Fruit fly (Drosophila melanogaster) whole organism, embryonic: Measurements from ENCODE around the gene melt.

Experiments
- Blimp-1 ChIP-seq: fragments of 200-800 bp; sonication (Bioruptor generic); optimal IDR thresholded peaks from 3 replicates; lab custom pipeline; 2018; ENCODE audit warnings: missing biosample characterization, missing genetic modification characterization, mild to moderate bottlenecking, moderate library complexity, missing genetic modification reagents
- CG11504 ChIP-seq: fragments of 200-800 bp; sonication (Bioruptor generic); optimal IDR thresholded peaks from 3 replicates; lab custom pipeline; 2019; ENCODE audit warnings: missing biosample characterization, mild to moderate bottlenecking, missing genetic modification characterization, moderate library complexity
- CG12391 ChIP-seq: fragments of 200-800 bp; sonication (Bioruptor generic); optimal IDR thresholded peaks from 3 replicates; lab custom pipeline; 2018; ENCODE audit warnings: missing biosample characterization, mild to moderate bottlenecking, missing genetic modification characterization, moderate library complexity
- CG14710 ChIP-seq: fragments of 200-800 bp; sonication (Bioruptor generic); optimal IDR thresholded peaks from 3 replicates; lab custom pipeline; 2019; ENCODE audit warnings: missing biosample characterization, mild to moderate bottlenecking, missing genetic modification characterization, moderate library complexity
- CG15479 ChIP-seq: fragments of 200-800 bp; sonication (Bioruptor generic); optimal IDR thresholded peaks from 3 replicates; lab custom pipeline; 2019; ENCODE audit warnings: missing biosample characterization, mild to moderate bottlenecking, missing genetic modification characterization, moderate library complexity
- CG1603 ChIP-seq: fragments of 200-800 bp; sonication (Bioruptor generic); optimal IDR thresholded peaks from 2 replicates; lab custom pipeline; 2019; ENCODE audit warnings: missing biosample characterization, mild to moderate bottlenecking, missing genetic modification characterization, moderate library complexity
- CG16813 ChIP-seq: fragments of 200-800 bp; sonication (Bioruptor generic); IDR thresholded peaks from 3 replicates; pipeline ENCODE4 v1.3.6; 2022; ENCODE audit warnings: missing biosample characterization, missing genetic modification characterization; ENCODE audit not compliant: partially characterized antibody
- CG17359 ChIP-seq: fragments of 200-800 bp; sonication (Bioruptor generic); optimal IDR thresholded peaks from 3 replicates; lab custom pipeline; 2018; ENCODE audit warnings: missing biosample characterization, mild to moderate bottlenecking, missing genetic modification characterization, moderate library complexity
- CG17612 ChIP-seq: fragments of 200-800 bp; sonication (Bioruptor generic); IDR thresholded peaks from 2 replicates; pipeline ENCODE4 v1.3.6; 2022; ENCODE audit warnings: missing biosample characterization, missing genetic modification characterization
- CG17802 ChIP-seq: fragments of 200-800 bp; sonication (Bioruptor generic); optimal IDR thresholded peaks from 2 replicates; lab custom pipeline; 2018; ENCODE audit warnings: missing biosample characterization, mild to moderate bottlenecking, missing genetic modification characterization, moderate library complexity
- CG17912 ChIP-seq: fragments of 200-800 bp; sonication (Bioruptor generic); optimal IDR thresholded peaks from 2 replicates; lab custom pipeline; 2018; ENCODE audit warnings: missing biosample characterization, mild to moderate bottlenecking, missing genetic modification characterization
- CG18262 ChIP-seq: fragments of 200-800 bp; optimal IDR thresholded peaks from 3 replicates; lab custom pipeline; 2019; ENCODE audit warnings: missing biosample characterization, mild to moderate bottlenecking, missing genetic modification characterization, moderate library complexity
- CG2120 ChIP-seq: fragments of 200-800 bp; sonication (Bioruptor generic); optimal IDR thresholded peaks from 3 replicates; lab custom pipeline; 2016; ENCODE audit warnings: missing biosample characterization, missing genetic modification characterization
- CG2712 ChIP-seq: fragments of 200-800 bp; optimal IDR thresholded peaks from 3 replicates; lab custom pipeline; 2019; ENCODE audit warnings: missing biosample characterization, mild to moderate bottlenecking, missing genetic modification characterization, moderate library complexity
- CG31388 ChIP-seq: fragments of 200-800 bp; sonication (Bioruptor generic); optimal IDR thresholded peaks from 2 replicates; lab custom pipeline; 2016; ENCODE audit warnings: missing biosample characterization, missing genetic modification characterization
- CG3281 ChIP-seq: fragments of 200-800 bp; sonication (Bioruptor generic); optimal IDR thresholded peaks from 3 replicates; lab custom pipeline; 2017; ENCODE audit warnings: missing biosample characterization, mild to moderate bottlenecking, missing genetic modification characterization
- CG4424 ChIP-seq: fragments of 200-800 bp; sonication (Bioruptor generic); optimal IDR thresholded peaks from 3 replicates; lab custom pipeline; 2016; ENCODE audit warnings: missing biosample characterization, missing genetic modification characterization
- CG4707 ChIP-seq: fragments of 200-800 bp; sonication (Bioruptor generic); optimal IDR thresholded peaks from 2 replicates; lab custom pipeline; 2018; ENCODE audit warnings: missing biosample characterization, mild to moderate bottlenecking, missing genetic modification characterization, moderate library complexity
- CG4820 ChIP-seq: fragments of 200-800 bp; sonication (Bioruptor generic); optimal IDR thresholded peaks from 3 replicates; lab custom pipeline; 2016; ENCODE audit warnings: missing biosample characterization, missing genetic modification characterization
- CG4854 ChIP-seq: fragments of 200-800 bp; sonication (Bioruptor generic); optimal IDR thresholded peaks from 2 replicates; lab custom pipeline; 2016; ENCODE audit warnings: missing biosample characterization, missing genetic modification characterization, inconsistent platforms
- CG6813 ChIP-seq: fragments of 200-800 bp; sonication (Bioruptor generic); optimal IDR thresholded peaks from 2 replicates; lab custom pipeline; 2017; ENCODE audit warnings: missing biosample characterization, missing genetic modification characterization, mild to moderate bottlenecking, moderate library complexity, missing genetic modification reagents
- CG7839 ChIP-seq: fragments of 200-800 bp; sonication (Bioruptor generic); optimal IDR thresholded peaks from 3 replicates; lab custom pipeline; 2018; ENCODE audit warnings: missing biosample characterization, mild to moderate bottlenecking, missing genetic modification characterization, moderate library complexity
- CG8290 ChIP-seq, 3 experiments: fragments of 200-800 bp; sonication (Bioruptor generic); optimal IDR thresholded peaks; 2 replicates each; lab custom pipeline; 2016 to 2019; ENCODE audit warnings: missing biosample characterization in 3 of 3, missing genetic modification characterization in 3 of 3, mild to moderate bottlenecking in 2 of 3, moderate library complexity in 1 of 3
- CG8388 ChIP-seq: fragments of 200-800 bp; sonication (Bioruptor generic); optimal IDR thresholded peaks from 2 replicates; lab custom pipeline; 2019; ENCODE audit warnings: missing biosample characterization, mild to moderate bottlenecking, missing genetic modification characterization, moderate library complexity
- Chrac-16 ChIP-seq: fragments of 200-800 bp; sonication (Bioruptor generic); optimal IDR thresholded peaks from 3 replicates; lab custom pipeline; 2016; ENCODE audit warnings: missing biosample characterization, missing genetic modification characterization
- Hr51 ChIP-seq, 2 experiments: fragments of 200-800 bp; sonication (Bioruptor generic); optimal IDR thresholded peaks; 2 replicates in 1 of 2; 3 replicates in 1 of 2; lab custom pipeline; 2016 to 2018; ENCODE audit warnings: missing biosample characterization in 2 of 2, missing genetic modification characterization in 2 of 2, mild to moderate bottlenecking in 1 of 2, moderate library complexity in 1 of 2
- Med ChIP-seq: fragments of 200-800 bp; sonication (Bioruptor generic); peaks from one replicate; lab custom pipeline; 2016; ENCODE audit warnings: missing biosample characterization, missing genetic modification characterization, mild to moderate bottlenecking, inconsistent platforms, moderate library complexity
- Meics ChIP-seq: fragments of 200-800 bp; sonication (Bioruptor generic); optimal IDR thresholded peaks from 2 replicates; lab custom pipeline; 2017; ENCODE audit warnings: missing biosample characterization, mild to moderate bottlenecking, missing genetic modification characterization
- Neu2 ChIP-seq: fragments of 200-800 bp; sonication (Bioruptor generic); optimal IDR thresholded peaks from 3 replicates; lab custom pipeline; 2016; ENCODE audit warnings: missing biosample characterization, missing genetic modification characterization, borderline replicate concordance
- Sin3A ChIP-seq: fragments of >200 bp; optimal IDR thresholded peaks from 2 replicates; lab custom pipeline; 2018
- Sox100B ChIP-seq: fragments of 200-800 bp; sonication (Bioruptor generic); optimal IDR thresholded peaks from 3 replicates; lab custom pipeline; 2018; ENCODE audit warnings: missing biosample characterization, mild to moderate bottlenecking, missing genetic modification characterization
- az2 ChIP-seq: fragments of 200-800 bp; sonication (Bioruptor generic); optimal IDR thresholded peaks from 3 replicates; lab custom pipeline; 2016; ENCODE audit warnings: missing biosample characterization, missing genetic modification characterization
- bigmax ChIP-seq: fragments of 200-800 bp; sonication (Bioruptor generic); optimal IDR thresholded peaks from 2 replicates; lab custom pipeline; 2018; ENCODE audit warnings: missing biosample characterization, mild to moderate bottlenecking, missing genetic modification characterization
- bsh ChIP-seq, 2 experiments: fragments of 200-800 bp; sonication (Bioruptor generic); optimal IDR thresholded peaks; 2 replicates each; lab custom pipeline; 2017 to 2018; ENCODE audit warnings: mild to moderate bottlenecking in 2 of 2, missing biosample characterization in 2 of 2, missing genetic modification characterization in 2 of 2, moderate library complexity in 1 of 2
- cwo ChIP-seq: fragments of 200-800 bp; sonication (Bioruptor generic); optimal IDR thresholded peaks from 3 replicates; lab custom pipeline; 2017; ENCODE audit warnings: missing biosample characterization, missing genetic modification characterization, mild to moderate bottlenecking, moderate library complexity, missing genetic modification reagents
- dmrt99B ChIP-seq: fragments of 200-800 bp; sonication (Bioruptor generic); optimal IDR thresholded peaks from 2 replicates; lab custom pipeline; 2018; ENCODE audit warnings: missing biosample characterization, mild to moderate bottlenecking, missing genetic modification characterization, moderate library complexity
- fd96Cb ChIP-seq: fragments of 200-800 bp; sonication (Bioruptor generic); optimal IDR thresholded peaks from 2 replicates; lab custom pipeline; 2018; ENCODE audit warnings: missing biosample characterization, mild to moderate bottlenecking, missing genetic modification characterization, moderate library complexity
- gem ChIP-seq: fragments of 200-800 bp; sonication (Bioruptor generic); optimal IDR thresholded peaks from 2 replicates; lab custom pipeline; 2019; ENCODE audit warnings: missing biosample characterization, mild to moderate bottlenecking, missing genetic modification characterization, moderate library complexity
- lilli ChIP-seq: fragments of 200-800 bp; sonication (Bioruptor generic); optimal IDR thresholded peaks from 3 replicates; lab custom pipeline; 2016; ENCODE audit warnings: missing biosample characterization, missing genetic modification characterization
- mam ChIP-seq: fragments of 200-800 bp; sonication (Bioruptor generic); optimal IDR thresholded peaks from 3 replicates; lab custom pipeline; 2016; ENCODE audit warnings: missing biosample characterization, missing genetic modification characterization
- nmo ChIP-seq: fragments of 200-800 bp; sonication (Bioruptor generic); optimal IDR thresholded peaks from 2 replicates; lab custom pipeline; 2018; ENCODE audit warnings: missing biosample characterization, mild to moderate bottlenecking, missing genetic modification characterization, moderate library complexity
- repo ChIP-seq: fragments of 200-800 bp; sonication (Bioruptor generic); optimal IDR thresholded peaks from 2 replicates; lab custom pipeline; 2016; ENCODE audit warnings: missing biosample characterization, missing genetic modification characterization
- sna ChIP-seq: fragments of 200-800 bp; sonication (Bioruptor generic); IDR thresholded peaks from 2 replicates; pipeline ENCODE4 v1.3.6; 2022; ENCODE audit warnings: missing biosample characterization, missing genetic modification characterization; ENCODE audit not compliant: partially characterized antibody
- tin ChIP-seq: fragments of 200-800 bp; sonication (Bioruptor generic); optimal IDR thresholded peaks from 3 replicates; lab custom pipeline; 2016; ENCODE audit warnings: missing biosample characterization, missing genetic modification characterization
- vvl ChIP-seq: fragments of 200-800 bp; sonication (Bioruptor generic); IDR thresholded peaks from 2 replicates; pipeline ENCODE4 v1.3.6; 2022; ENCODE audit warnings: missing biosample characterization, missing genetic modification characterization

Gene melt

dm6 chr3L:7153634-7154033 is 19.3 kb downstream of the melt start (continued):
- TF ChIP-seq Blimp-1 (GFP tag; lab: Kevin White, UChicago) (peak; percentile 34), CG1603 (tag; lab: Kevin White, UChicago) (peak; percentile 8), CG4424 (GFP tag; lab: Kevin White, UChicago) (peak; percentile 28), CG2712 (tag; lab: Kevin White, UChicago) (peak; percentile 19), CG17359 (tag; lab: Kevin White, UChicago) (peak; percentile 1), Sox100B (GFP tag; lab: Kevin White, UChicago) (peak; percentile 2), CG18262 (tag; lab: Kevin White, UChicago) (peak; percentile 22), vvl (GFP tag; lab: Robert Waterston, UW) (no peak), CG14710 (tag; lab: Kevin White, UChicago) (peak; percentile 1), CG4854 (no peak), gem (tag; lab: Kevin White, UChicago) (peak; percentile 48)

DNA sequence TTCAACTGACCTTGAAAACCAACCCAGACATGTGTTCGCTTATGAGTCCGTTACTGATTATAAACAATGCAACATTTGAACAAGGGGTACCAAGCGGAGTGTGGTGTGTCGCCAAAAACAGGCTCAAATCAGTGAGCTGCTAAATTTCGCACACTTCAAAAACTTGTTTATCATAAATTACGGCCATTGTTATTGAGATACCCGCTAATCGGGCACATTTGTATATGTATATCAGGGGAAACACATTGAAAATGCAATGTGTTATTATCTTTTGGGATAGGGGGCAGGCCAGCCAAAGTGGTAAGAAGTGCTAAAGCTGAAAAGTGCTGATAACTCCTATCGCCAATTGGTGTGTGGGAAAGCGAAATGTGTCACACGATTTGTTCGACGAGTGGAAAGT is 19.9 kb downstream of the melt start:
- TF ChIP-seq CG17612 (GFP tag; lab: Robert Waterston, UW), result no peak
- peak; percentile 69 for TF ChIP-seq CG15479 (GFP tag; lab: Kevin White, UChicago)
- TF ChIP-seq tin (GFP tag; lab: Kevin White, UChicago), result no peak
- TF ChIP-seq Med (GFP tag; lab: Kevin White, UChicago), result peak; percentile 42

- TF ChIP-seq CG4820 (GFP tag; lab: Kevin White, UChicago) (peak; percentile 13), bigmax (GFP tag; lab: Kevin White, UChicago) (no peak), CG17802 (tag; lab: Kevin White, UChicago) (no peak), CG8388 (GFP tag; lab: Kevin White, UChicago) (peak; percentile 7), CG16813 (GFP tag; lab: Robert Waterston, UW) (no peak), bsh (GFP tag; optimal IDR thresholded peaks at IDR 0.05; lab: Kevin White, UChicago) (peak; percentile 11 to 37), fd96Cb (tag; lab: Kevin White, UChicago) (peak; percentile 12), CG7839 (tag; lab: Kevin White, UChicago) (peak; percentile 47), Hr51 (GFP tag; optimal IDR thresholded peaks at IDR 0.05; lab: Kevin White, UChicago) (peak in 1 of 2 experiments; percentile 48), Chrac-16 (GFP tag; lab: Kevin White, UChicago) (peak; percentile 37), Meics (GFP tag; lab: Kevin White, UChicago) (peak; percentile 27), cwo (GFP tag; lab: Kevin White, UChicago) (peak; percentile 12), CG3281 (GFP tag; lab: Kevin White, UChicago) (peak; percentile 25), lilli (GFP tag; lab: Kevin White, UChicago) (peak; percentile 27), Sin3A (no peak), sna (GFP tag; lab: Robert Waterston, UW) (no peak), nmo (GFP tag; lab: Kevin White, UChicago) (peak; percentile 41), CG8290 (GFP tag; optimal IDR thresholded peaks at IDR 0.05; lab: Kevin White, UChicago) (peak; percentile 11), CG8290 (tag; optimal IDR thresholded peaks at IDR 0.05; lab: Kevin White, UChicago) (no peak), CG11504 (tag; lab: Kevin White, UChicago) (peak; percentile 56), CG4707 (GFP tag; lab: Kevin White, UChicago) (no peak), gem (tag; lab: Kevin White, UChicago) (peak; percentile 57), mam (GFP tag; lab: Kevin White, UChicago) (peak; percentile 18), dmrt99B (tag; lab: Kevin White, UChicago) (peak; percentile 44), CG17912 (GFP tag; lab: Kevin White, UChicago) (no peak), az2 (GFP tag; lab: Kevin White, UChicago) (peak; percentile 27), CG12391 (tag; lab: Kevin White, UChicago) (peak; percentile 33), Neu2 (GFP tag; lab: Kevin White, UChicago) (peak; percentile 43), CG6813 (GFP tag; lab: Kevin White, UChicago) (peak; percentile 23), repo (GFP tag; lab: Kevin White, UChicago) (no peak), CG31388 (GFP tag; lab: Kevin White, UChicago) (no peak), CG2120 (GFP tag; lab: Kevin White, UChicago) (peak; percentile 38)
Observed at dm6 chr3L:7155522-7155978, 21.2 kb downstream of the melt start.
